Fruit fly (Drosophila melanogaster): Measurements from ENCODE around the gene CG42709.

The CG42709 gene

dm6 chr3L:12843056-12843799 is 53.2 kb downstream of the CG42709 start, which contains the start of gene nebu (continued):
- TF ChIP-seq CG10267 (tag; optimal IDR thresholded peaks at IDR 0.05): peak; percentile 85
- TF ChIP-seq BtbVII (GFP tag; optimal IDR thresholded peaks at IDR 0.05): peak; percentile 97
- peak; percentile 86 for TF ChIP-seq CG10979 (tag; optimal IDR thresholded peaks at IDR 0.05)
- TF ChIP-seq fd102C (GFP tag; optimal IDR thresholded peaks at IDR 0.05): peak; percentile 5
- TF ChIP-seq corto (GFP tag; optimal IDR thresholded peaks at IDR 0.05): peak; percentile 98
- peak; percentile 97 for TF ChIP-seq Side (GFP tag; optimal IDR thresholded peaks at IDR 0.05)
- peak; percentile 89 for TF ChIP-seq Neu2 (GFP tag; optimal IDR thresholded peaks at IDR 0.05; ENCODE audit: borderline replicate concordance)
- TF ChIP-seq CG6765 (GFP tag; optimal IDR thresholded peaks at IDR 0.05): peak; percentile 94
- no peak for TF ChIP-seq tna (GFP tag; IDR thresholded peaks at IDR 0.05; ENCODE audit: partially characterized antibody)
- peak; percentile 99 for TF ChIP-seq Atf6 (GFP tag; IDR thresholded peaks at IDR 0.05)
- TF ChIP-seq mam (GFP tag; optimal IDR thresholded peaks at IDR 0.05): peak; percentile 98
- peak; percentile 89 for TF ChIP-seq D19B (GFP tag; optimal IDR thresholded peaks at IDR 0.05)
- TF ChIP-seq fru (optimal IDR thresholded peaks at IDR 0.05): no peak
- peak; percentile 86 for TF ChIP-seq phol (tag; optimal IDR thresholded peaks at IDR 0.05)
- peak; percentile 95 for TF ChIP-seq H15 (GFP tag; IDR thresholded peaks at IDR 0.05)
- TF ChIP-seq HLHmδ (GFP tag; optimal IDR thresholded peaks at IDR 0.05): no peak
- peak; percentile 95 for TF ChIP-seq stc (GFP tag; IDR thresholded peaks at IDR 0.05)
- no peak; the same call in none of the 2 replicates for TF ChIP-seq gt (GFP tag; IDR thresholded peaks at IDR 0.05)
- TF ChIP-seq kni (GFP tag; optimal IDR thresholded peaks at IDR 0.05): no peak
- peak; percentile 82 for TF ChIP-seq CG10274 (GFP tag; optimal IDR thresholded peaks at IDR 0.05)
- TF ChIP-seq Hsf (GFP tag; optimal IDR thresholded peaks at IDR 0.05): peak; percentile 97
- peak; percentile 84 for TF ChIP-seq ash1 (GFP tag; optimal IDR thresholded peaks at IDR 0.05)
- peak; percentile 96 for TF ChIP-seq CG10147 (GFP tag; optimal IDR thresholded peaks at IDR 0.05)
- TF ChIP-seq Stat92E (GFP tag; optimal IDR thresholded peaks at IDR 0.05): no peak
- TF ChIP-seq Nf-YA (GFP tag; IDR thresholded peaks at IDR 0.05): peak; percentile 93
- peak; percentile 90 for TF ChIP-seq MTF-1 (GFP tag; optimal IDR thresholded peaks at IDR 0.05; ENCODE audit: borderline replicate concordance)
- TF ChIP-seq aop (GFP tag; IDR thresholded peaks at IDR 0.05): 0 out of 2 replicates have a peak, but pooled peaks have one; percentile 72
- TF ChIP-seq Dbx (GFP tag; IDR thresholded peaks at IDR 0.05): peak; percentile 99
- no peak; the same call in 2 of the 3 replicates for TF ChIP-seq CG3726 (GFP tag; IDR thresholded peaks at IDR 0.05)
- TF ChIP-seq slbo (GFP tag; IDR thresholded peaks at IDR 0.05): peak; percentile 99
- TF ChIP-seq gsb (GFP tag; IDR thresholded peaks at IDR 0.05): peak; percentile 96
- TF ChIP-seq dmrt99B (tag; optimal IDR thresholded peaks at IDR 0.05): peak; percentile 96
- TF ChIP-seq lov (optimal IDR thresholded peaks at IDR 0.05): no peak
- peak; percentile 88 for TF ChIP-seq lov (GFP tag; IDR thresholded peaks at IDR 0.05)
- TF ChIP-seq bsh (GFP tag; optimal IDR thresholded peaks at IDR 0.05): peak; percentile 92
- peak; percentile 88 for TF ChIP-seq Bdp1 (GFP tag; optimal IDR thresholded peaks at IDR 0.05)
- TF ChIP-seq repo (GFP tag; optimal IDR thresholded peaks at IDR 0.05): peak; percentile 94
- peak; percentile 96 for TF ChIP-seq CG12155 (GFP tag; optimal IDR thresholded peaks at IDR 0.05)
- peak; percentile 86 for TF ChIP-seq peb (GFP tag; IDR thresholded peaks at IDR 0.05)
- no peak for TF ChIP-seq oc (tag; optimal IDR thresholded peaks at IDR 0.05)
- TF ChIP-seq Vsx1 (GFP tag; optimal IDR thresholded peaks at IDR 0.05): peak; percentile 87
- peak; percentile 97 for TF ChIP-seq CG8944 (GFP tag; optimal IDR thresholded peaks at IDR 0.05)
- TF ChIP-seq CG8765 (GFP tag; IDR thresholded peaks at IDR 0.05): no peak
- peak; percentile 97 for TF ChIP-seq E2f1 (GFP tag; IDR thresholded peaks at IDR 0.05)
- peak; percentile 91 for TF ChIP-seq CG4820 (GFP tag; optimal IDR thresholded peaks at IDR 0.05)
- TF ChIP-seq Dll (GFP tag; IDR thresholded peaks at IDR 0.05; ENCODE audit: partially characterized antibody): no peak
- TF ChIP-seq CG15696 (tag; optimal IDR thresholded peaks at IDR 0.05): peak; percentile 72
- TF ChIP-seq btn (GFP tag; optimal IDR thresholded peaks at IDR 0.05): peak; percentile 81
- TF ChIP-seq Sox100B (GFP tag; optimal IDR thresholded peaks at IDR 0.05): peak; percentile 87
